Fruit fly (Drosophila melanogaster) whole organism, wandering third instar larva: ENCODE results near the gene CG14212.

Experiments used
- Abd-B ChIP-seq: fragments of >200 bp; optimal IDR thresholded peaks from 2 replicates; lab custom pipeline; 2017; ENCODE audit warnings: missing biosample characterization, missing genetic modification characterization
- CG32264 ChIP-seq: fragments of 200-800 bp; sonication (Bioruptor generic); optimal IDR thresholded peaks from 2 replicates; lab custom pipeline; 2016; ENCODE audit warnings: missing biosample characterization, missing genetic modification characterization
- CG9705 ChIP-seq: fragments of 200-800 bp; sonication (Bioruptor generic); optimal IDR thresholded peaks from 2 replicates; lab custom pipeline; 2018; ENCODE audit warnings: missing biosample characterization, mild to moderate bottlenecking, missing genetic modification characterization
- CrebA ChIP-seq: fragments of 200-800 bp; sonication (Bioruptor generic); optimal IDR thresholded peaks from 2 replicates; lab custom pipeline; 2016; ENCODE audit warnings: missing biosample characterization, mild to moderate bottlenecking, missing genetic modification characterization, borderline replicate concordance
- Dfd ChIP-seq: fragments of >200 bp; optimal IDR thresholded peaks from 2 replicates; lab custom pipeline; 2017; ENCODE audit warnings: missing biosample characterization, missing genetic modification characterization
- Dif ChIP-seq: fragments of 200-275, 200-300 bp; sonication (Bioruptor generic); optimal IDR thresholded peaks from 2 replicates; lab custom pipeline; 2018; ENCODE audit warnings: missing biosample characterization, missing genetic modification characterization; ENCODE audit not compliant: partially characterized antibody
- GATAd ChIP-seq: sonication (Bioruptor generic); optimal IDR thresholded peaks from 2 replicates; lab custom pipeline; 2016; ENCODE audit warnings: missing biosample characterization, missing genetic modification characterization
- HLH106 ChIP-seq: fragments of 200-800 bp; optimal IDR thresholded peaks from 3 replicates; lab custom pipeline; 2019; ENCODE audit warnings: missing biosample characterization, mild to moderate bottlenecking, missing genetic modification characterization, moderate library complexity
- Hnf4 ChIP-seq: fragments of 200-800 bp; sonication (Bioruptor generic); optimal IDR thresholded peaks from 2 replicates; lab custom pipeline; 2016; ENCODE audit warnings: missing biosample characterization, mild to moderate bottlenecking, missing genetic modification characterization
- Hr78 ChIP-seq: fragments of >200 bp; optimal IDR thresholded peaks from 2 replicates; lab custom pipeline; 2017; ENCODE audit warnings: missing biosample characterization, missing genetic modification characterization
- Hr83 ChIP-seq: fragments of 200-300 bp; sonication (Bioruptor generic); optimal IDR thresholded peaks from 2 replicates; lab custom pipeline; 2016; ENCODE audit warnings: missing biosample characterization, mild to moderate bottlenecking, missing genetic modification characterization, moderate library complexity; ENCODE audit not compliant: poor library complexity, severe bottlenecking
- Jra ChIP-seq: sonication (Bioruptor generic); optimal IDR thresholded peaks from 2 replicates; lab custom pipeline; 2016; ENCODE audit warnings: missing biosample characterization, missing genetic modification characterization
- Mio ChIP-seq: sonication (Bioruptor generic); optimal IDR thresholded peaks from 2 replicates; lab custom pipeline; 2016; ENCODE audit warnings: missing biosample characterization, missing genetic modification characterization
- Myc ChIP-seq: fragments of >200 bp; optimal IDR thresholded peaks from 2 replicates; lab custom pipeline; 2017
- N ChIP-seq: fragments of >200 bp; optimal IDR thresholded peaks from 2 replicates; lab custom pipeline; 2018; ENCODE audit warnings: missing biosample characterization, missing external identifiers, missing genetic modification characterization
- OdsH ChIP-seq: fragments of 200-800 bp; sonication (Bioruptor generic); optimal IDR thresholded peaks from 2 replicates; lab custom pipeline; 2016; ENCODE audit warnings: missing biosample characterization, mild to moderate bottlenecking, missing genetic modification characterization
- Rel ChIP-seq, 2 experiments: fragments of 200-800 bp; sonication (Bioruptor generic) in 1 of 2; optimal IDR thresholded peaks; 2 replicates in 1 of 2; 3 replicates in 1 of 2; lab custom pipeline; 2016 to 2019; ENCODE audit warnings: mild to moderate bottlenecking in 2 of 2, missing biosample characterization in 2 of 2, missing genetic modification characterization in 2 of 2, moderate library complexity in 1 of 2
- Sp1 ChIP-seq: fragments of 200-800 bp; sonication (Bioruptor generic); optimal IDR thresholded peaks from 3 replicates; lab custom pipeline; 2019; ENCODE audit warnings: missing biosample characterization, mild to moderate bottlenecking, missing genetic modification characterization, moderate library complexity
- Vsx2 ChIP-seq: fragments of 200-300, 225-300 bp; sonication (Bioruptor generic); optimal IDR thresholded peaks from 2 replicates; lab custom pipeline; 2018; ENCODE audit warnings: missing biosample characterization, missing genetic modification characterization; ENCODE audit not compliant: partially characterized antibody
- br ChIP-seq: fragments of 200-800 bp; sonication (Bioruptor generic); optimal IDR thresholded peaks from 2 replicates; lab custom pipeline; 2016; ENCODE audit warnings: missing biosample characterization, missing genetic modification characterization
- brk ChIP-seq: fragments of 200-800 bp; sonication (Bioruptor generic); optimal IDR thresholded peaks from 2 replicates; lab custom pipeline; 2016; ENCODE audit warnings: missing biosample characterization, mild to moderate bottlenecking, missing genetic modification characterization
- dl ChIP-seq, 2 experiments: fragments of 175-275, 200-275 bp in 1 of 2; fragments of 200-275 bp in 1 of 2; sonication (Bioruptor generic); optimal IDR thresholded peaks; lab custom pipeline; 2018; ENCODE audit warnings: mild to moderate bottlenecking in 2 of 2, missing biosample characterization in 2 of 2, missing genetic modification characterization in 2 of 2, moderate library complexity in 2 of 2; ENCODE audit not compliant: partially characterized antibody in 2 of 2, insufficient read depth in 1 of 2
- dmrt93B ChIP-seq: fragments of 200-800 bp; sonication (Bioruptor generic); optimal IDR thresholded peaks from 2 replicates; lab custom pipeline; 2018; ENCODE audit warnings: missing biosample characterization, mild to moderate bottlenecking, missing genetic modification characterization
- dsf ChIP-seq: sonication (Bioruptor generic); optimal IDR thresholded peaks from 2 replicates; lab custom pipeline; 2016; ENCODE audit warnings: missing biosample characterization, missing genetic modification characterization, borderline replicate concordance
- ey ChIP-seq: fragments of 200-800 bp; sonication (Bioruptor generic); optimal IDR thresholded peaks from 2 replicates; lab custom pipeline; 2016; ENCODE audit warnings: missing biosample characterization, missing genetic modification characterization
- foxo ChIP-seq, 2 experiments: fragments of 200-800 bp; sonication (Bioruptor generic); optimal IDR thresholded peaks; 2 replicates in 1 of 2; 3 replicates in 1 of 2; lab custom pipeline; 2016 to 2017; ENCODE audit warnings: missing biosample characterization in 2 of 2, missing genetic modification characterization in 2 of 2
- fru ChIP-seq: fragments of 200-800 bp; sonication (Bioruptor generic); optimal IDR thresholded peaks from 3 replicates; lab custom pipeline; 2016; ENCODE audit warnings: missing biosample characterization, mild to moderate bottlenecking, missing genetic modification characterization
- h ChIP-seq: fragments of 200-800 bp; sonication (Bioruptor generic); optimal IDR thresholded peaks from 3 replicates; lab custom pipeline; 2016; ENCODE audit warnings: missing biosample characterization, mild to moderate bottlenecking, missing genetic modification characterization
- jim ChIP-seq: fragments of 175-275, 200-325 bp; sonication (Bioruptor generic); optimal IDR thresholded peaks from 2 replicates; lab custom pipeline; 2016; ENCODE audit warnings: missing biosample characterization, mild to moderate bottlenecking, missing genetic modification characterization
- lola ChIP-seq: fragments of >200 bp; optimal IDR thresholded peaks from 2 replicates; lab custom pipeline; 2017; ENCODE audit warnings: missing biosample characterization, missing genetic modification characterization
- pan ChIP-seq: fragments of >200 bp; optimal IDR thresholded peaks from 2 replicates; lab custom pipeline; 2017
- psq ChIP-seq: fragments of 200-800 bp; sonication (Bioruptor generic); optimal IDR thresholded peaks from 3 replicates; lab custom pipeline; 2017; ENCODE audit warnings: missing biosample characterization, mild to moderate bottlenecking, missing genetic modification characterization, moderate library complexity
- rgr ChIP-seq: fragments of 200-800 bp; sonication (Bioruptor generic); optimal IDR thresholded peaks from 3 replicates; lab custom pipeline; 2016; ENCODE audit warnings: missing biosample characterization, mild to moderate bottlenecking, missing genetic modification characterization
- sage ChIP-seq: fragments of 200-800 bp; sonication (Bioruptor generic); optimal IDR thresholded peaks from 2 replicates; lab custom pipeline; 2016; ENCODE audit warnings: missing biosample characterization, mild to moderate bottlenecking, missing genetic modification characterization
- sv ChIP-seq: fragments of 200-800 bp; sonication (Bioruptor generic); optimal IDR thresholded peaks from 3 replicates; lab custom pipeline; 2016; ENCODE audit warnings: missing biosample characterization, missing genetic modification characterization
- tai ChIP-seq: sonication (Bioruptor generic); optimal IDR thresholded peaks from 2 replicates; lab custom pipeline; 2016; ENCODE audit warnings: missing biosample characterization, missing genetic modification characterization
- usp ChIP-seq: fragments of >200 bp; optimal IDR thresholded peaks from 2 replicates; lab custom pipeline; 2017; ENCODE audit warnings: missing biosample characterization, missing genetic modification characterization
- woc ChIP-seq: sonication (Bioruptor generic); optimal IDR thresholded peaks from 2 replicates; lab custom pipeline; 2016; ENCODE audit warnings: missing biosample characterization, mild to moderate bottlenecking, missing genetic modification characterization

The CG14212 gene

DNA sequence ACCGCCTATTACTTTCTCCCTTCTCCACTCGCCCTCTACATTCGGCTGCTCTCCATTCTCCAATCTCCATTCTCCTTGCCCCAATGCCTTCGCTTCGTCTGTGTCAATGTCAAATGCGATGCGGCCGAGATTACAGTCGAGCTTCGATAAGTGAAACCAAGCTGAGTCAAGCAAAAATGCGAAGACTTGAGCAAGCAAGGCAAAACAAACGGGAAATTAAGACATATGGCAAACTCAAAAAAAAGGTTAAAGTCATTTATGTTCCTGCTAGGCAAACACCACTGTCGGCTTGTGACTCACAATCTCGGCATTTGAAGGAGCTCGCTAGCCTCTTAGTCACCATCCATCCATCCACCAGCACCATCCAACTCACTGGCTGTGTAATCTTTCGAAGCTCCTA, 42.9 kb downstream of the CG14212 start:
- TF ChIP-seq psq (GFP tag; lab: Kevin White, UChicago), result peak; percentile 99
- TF ChIP-seq GATAd (GFP tag; lab: Kevin White, UChicago), result peak; percentile 97
- TF ChIP-seq jim (GFP tag; lab: Kevin White, UChicago), result peak; percentile 94
- TF ChIP-seq N (GFP tag; lab: Kevin White, UChicago), result no peak
- TF ChIP-seq rgr (GFP tag; lab: Kevin White, UChicago), result peak; percentile 100
- TF ChIP-seq CG32264 (GFP tag; lab: Kevin White, UChicago), result peak; percentile 99
- no peak for TF ChIP-seq Vsx2 (GFP tag; lab: Kevin White, UChicago)
- TF ChIP-seq dsf (GFP tag; lab: Kevin White, UChicago), result peak; percentile 97
- peak; percentile 99 for TF ChIP-seq OdsH
- TF ChIP-seq brk, result no peak
- no peak for TF ChIP-seq Hr78 (GFP tag; lab: Kevin White, UChicago)
- no peak for TF ChIP-seq dl (GFP tag; optimal IDR thresholded peaks at IDR 0.05; lab: Kevin White, UChicago; ENCODE audit: insufficient read depth in 1 of 2, partially characterized antibody in 2 of 2)
- peak; percentile 100 for TF ChIP-seq Jra (GFP tag; lab: Kevin White, UChicago)
- no peak for TF ChIP-seq CrebA
- TF ChIP-seq Mio (GFP tag; lab: Kevin White, UChicago), result peak; percentile 95
- TF ChIP-seq dmrt93B (GFP tag; lab: Kevin White, UChicago), result peak; percentile 98
- TF ChIP-seq br (GFP tag; lab: Kevin White, UChicago), result peak; percentile 100
- peak; percentile 98 for TF ChIP-seq sage (GFP tag; lab: Kevin White, UChicago)
- TF ChIP-seq sv (GFP tag; lab: Kevin White, UChicago), result peak; percentile 94
- peak; percentile 99 for TF ChIP-seq Sp1 (GFP tag; lab: Kevin White, UChicago)
- peak; percentile 98 for TF ChIP-seq Rel (GFP tag; optimal IDR thresholded peaks at IDR 0.05; lab: Kevin White, UChicago)
- peak; percentile 96 for TF ChIP-seq Rel (tag; optimal IDR thresholded peaks at IDR 0.05; lab: Kevin White, UChicago)
- no peak for TF ChIP-seq tai (GFP tag; lab: Kevin White, UChicago)
- no peak for TF ChIP-seq Dfd (GFP tag; lab: Kevin White, UChicago)
- TF ChIP-seq pan (lab: Kevin White, UChicago), result no peak
- no peak for TF ChIP-seq Abd-B (GFP tag; lab: Kevin White, UChicago)
- peak; percentile 100 for TF ChIP-seq h (GFP tag; lab: Kevin White, UChicago)
- peak; percentile 100 for TF ChIP-seq woc (GFP tag; lab: Kevin White, UChicago)
- TF ChIP-seq usp (GFP tag; lab: Kevin White, UChicago), result no peak
- TF ChIP-seq HLH106 (tag; lab: Kevin White, UChicago), result peak; percentile 99
- TF ChIP-seq Hr83 (GFP tag; lab: Kevin White, UChicago), result peak; percentile 98
- TF ChIP-seq Dif, result no peak
- TF ChIP-seq Myc (lab: Kevin White, UChicago), result no peak
- TF ChIP-seq foxo (GFP tag; optimal IDR thresholded peaks at IDR 0.05; lab: Kevin White, UChicago), result peak; percentile 98 to 100
- TF ChIP-seq fru (GFP tag; lab: Kevin White, UChicago), result peak; percentile 100
- TF ChIP-seq lola (GFP tag; lab: Kevin White, UChicago), result no peak
- peak; percentile 99 for TF ChIP-seq CG9705
- peak; percentile 100 for TF ChIP-seq ey (GFP tag; lab: Kevin White, UChicago)
- peak; percentile 100 for TF ChIP-seq Hnf4

dm6 chrX:19675662-19676061, 50.2 kb downstream of the CG14212 start, which contains the start of gene et:
Gene et, minus strand, starts transcription at chrX:19675891.
- TF ChIP-seq Sp1 (GFP tag; lab: Kevin White, UChicago) (no peak), Mio (GFP tag; lab: Kevin White, UChicago) (no peak), CG9705 (no peak), CrebA (no peak), Hr78 (GFP tag; lab: Kevin White, UChicago) (no peak), lola (GFP tag; lab: Kevin White, UChicago) (no peak), h (GFP tag; lab: Kevin White, UChicago) (no peak), ey (GFP tag; lab: Kevin White, UChicago) (no peak), sv (GFP tag; lab: Kevin White, UChicago) (no peak), N (GFP tag; lab: Kevin White, UChicago) (no peak), Dif (no peak)
